Worm (Caenorhabditis elegans): ENCODE measurements around the gene clec-258.

clec-258 gene

ce11 chrV:19755260-19755659 is 33.0 kb upstream of the clec-258 start, which contains the start of gene clec-50 (continued):
- TF ChIP-seq egl-43 (GFP tag; IDR thresholded peaks at IDR 0.05) (no peak), php-3 (GFP tag; IDR thresholded peaks at IDR 0.05) (peak; percentile 80), aly-2 (tag; optimal IDR thresholded peaks at IDR 0.05) (no peak), spr-1 (tag; optimal IDR thresholded peaks at IDR 0.05) (no peak), sdz-12 (GFP tag; optimal IDR thresholded peaks at IDR 0.05) (no peak), aha-1 (tag) (no peak), ztf-11 (tag; optimal IDR thresholded peaks at IDR 0.05) (no peak), ama-1 (optimal IDR thresholded peaks at IDR 0.05) (no peak), mdt-29 (GFP tag; IDR thresholded peaks at IDR 0.05) (no peak), snpc-1.2 (GFP tag; IDR thresholded peaks at IDR 0.05) (no peak), nhr-237 (tag; optimal IDR thresholded peaks at IDR 0.05) (no peak), nhr-76 (tag; optimal IDR thresholded peaks at IDR 0.05) (no peak), nhr-25 (tag; optimal IDR thresholded peaks at IDR 0.05; ENCODE audit: borderline replicate concordance, insufficient read depth) (no peak), lin-39 (tag; optimal IDR thresholded peaks at IDR 0.05) (no peak), dmd-8 (GFP tag; IDR thresholded peaks at IDR 0.05) (no peak), hmg-1.1 (GFP tag; IDR thresholded peaks at IDR 0.05) (no peak), nhr-10 (tag; optimal IDR thresholded peaks at IDR 0.05) (no peak), dpl-1 (GFP tag; optimal IDR thresholded peaks at IDR 0.05) (no peak), mxl-3 (GFP tag; optimal IDR thresholded peaks at IDR 0.05) (peak; percentile 89), ceh-44 (GFP tag; IDR thresholded peaks at IDR 0.05) (no peak), ceh-62 (tag; optimal IDR thresholded peaks at IDR 0.05) (no peak), mes-2 (tag; optimal IDR thresholded peaks at IDR 0.05; ENCODE audit: poor library complexity, severe bottlenecking) (no peak), daf-12 (tag; optimal IDR thresholded peaks at IDR 0.05) (no peak), daf-8 (GFP tag; IDR thresholded peaks at IDR 0.05) (no peak), madf-5 (GFP tag; IDR thresholded peaks at IDR 0.05) (no peak), daf-16 (GFP tag; optimal IDR thresholded peaks at IDR 0.05) (no peak), daf-16 (tag; optimal IDR thresholded peaks at IDR 0.05) (peak; percentile 51), set-16 (GFP tag; IDR thresholded peaks at IDR 0.05) (no peak), dmd-9 (GFP tag; IDR thresholded peaks at IDR 0.05) (no peak), lir-3 (tag; optimal IDR thresholded peaks at IDR 0.05) (no peak), ceh-82 (tag; optimal IDR thresholded peaks at IDR 0.05) (no peak), pha-4 (GFP tag; IDR thresholded peaks at IDR 0.05) (no peak), pha-4 (tag; optimal IDR thresholded peaks at IDR 0.05) (no peak), mep-1 (tag; optimal IDR thresholded peaks at IDR 0.05) (no peak), vab-7 (GFP tag; IDR thresholded peaks at IDR 0.05) (no peak), duxl-1 (tag; optimal IDR thresholded peaks at IDR 0.05; ENCODE audit: poor library complexity) (no peak), R02D3.7 (tag; optimal IDR thresholded peaks at IDR 0.05) (no peak), pqm-1 (tag; optimal IDR thresholded peaks at IDR 0.05) (peak; percentile 84), Y5F2A.4 (GFP tag; optimal IDR thresholded peaks at IDR 0.05) (no peak), fos-1 (tag; optimal IDR thresholded peaks at IDR 0.05) (no peak), spr-3 (GFP tag; optimal IDR thresholded peaks at IDR 0.05) (no peak), cey-2 (tag; optimal IDR thresholded peaks at IDR 0.05; ENCODE audit: borderline replicate concordance, insufficient read depth) (no peak), F44E2.7 (GFP tag; IDR thresholded peaks at IDR 0.05) (no peak), nhr-77 (tag; optimal IDR thresholded peaks at IDR 0.05) (peak; percentile 25), ces-1 (GFP tag; optimal IDR thresholded peaks at IDR 0.05) (no peak), zag-1 (tag; optimal IDR thresholded peaks at IDR 0.05) (no peak), ctbp-1 (GFP tag; IDR thresholded peaks at IDR 0.05) (no peak), egl-27 (tag; optimal IDR thresholded peaks at IDR 0.05) (no peak), zfp-3 (GFP tag; conservative IDR thresholded peaks at IDR 0.05) (no peak), mdl-1 (tag; optimal IDR thresholded peaks at IDR 0.05) (no peak), jun-1 (tag; optimal IDR thresholded peaks at IDR 0.05) (no peak), unc-39 (tag; optimal IDR thresholded peaks at IDR 0.05) (no peak), fkh-10 (GFP tag; optimal IDR thresholded peaks at IDR 0.05) (no peak), nhr-28 (tag; optimal IDR thresholded peaks at IDR 0.05) (peak; percentile 75)
